Worm (Caenorhabditis elegans): ENCODE results near the gene K09F6.15.

DNA sequence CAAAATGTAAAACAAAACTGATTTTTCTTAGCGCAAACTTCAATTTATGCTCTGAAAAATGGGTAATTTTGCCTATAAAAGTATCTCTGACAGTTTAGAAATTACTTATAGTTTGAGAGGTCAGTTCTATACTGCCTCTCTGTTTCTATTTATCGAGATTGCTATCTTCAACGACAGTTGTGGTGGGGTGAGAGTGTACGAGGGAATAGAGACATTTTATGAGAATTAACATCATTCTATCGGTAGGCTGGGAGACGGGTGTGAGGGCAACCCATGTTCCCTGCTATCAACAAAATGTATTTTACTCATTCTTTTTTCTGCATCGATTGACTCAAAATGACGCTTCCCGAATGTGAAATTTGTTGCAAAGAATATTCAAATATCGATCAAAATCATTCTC lies 42.8 kb upstream of the K09F6.15 start, which contains the start of gene ZK1240.3:
- TF ChIP-seq nhr-80 (tag; optimal IDR thresholded peaks at IDR 0.05) (peak; percentile 93), ceh-79 (tag; optimal IDR thresholded peaks at IDR 0.05) (no peak), bed-1 (GFP tag; IDR thresholded peaks at IDR 0.05) (no peak), B0261.1 (tag; optimal IDR thresholded peaks at IDR 0.05) (no peak), dox-1 (GFP tag; IDR thresholded peaks at IDR 0.05) (peak; percentile 50), hlh-12 (tag; optimal IDR thresholded peaks at IDR 0.05) (no peak), let-607 (tag; optimal IDR thresholded peaks at IDR 0.05) (no peak), nfya-1 (tag; optimal IDR thresholded peaks at IDR 0.05; ENCODE audit: borderline replicate concordance, insufficient read depth) (no peak), mxl-1 (tag; optimal IDR thresholded peaks at IDR 0.05) (no peak), T07F8.4 (tag; optimal IDR thresholded peaks at IDR 0.05) (no peak), egl-18 (GFP tag; IDR thresholded peaks at IDR 0.05) (no peak), aptf-2 (GFP tag; conservative IDR thresholded peaks at IDR 0.05) (no peak), nfya-2 (GFP tag; IDR thresholded peaks at IDR 0.05) (no peak), nhr-90 (tag; optimal IDR thresholded peaks at IDR 0.05) (no peak)

Data from whole organism, young adult.